Fruit fly (Drosophila melanogaster) Kc167 (cell line): ENCODE results near the gene ab.

Experiments
- insv ChIP-seq: fragments of >200 bp; optimal IDR thresholded peaks from 3 replicates; lab custom pipeline; 2018; ENCODE audit warnings: missing external identifiers
- psq ChIP-seq: fragments of >200 bp; optimal IDR thresholded peaks from 2 replicates; lab custom pipeline; 2017; ENCODE audit warnings: missing external identifiers

- TF ChIP-seq psq (lab: Kevin White, UChicago) (no peak), insv (no peak)
Measured at dm6 chr2L:11306091-11306490, 95.6 kb downstream of the ab start.
